Fruit fly (Drosophila melanogaster): ENCODE measurements around the gene Rpt4R.
A peak's percentile ranks its signal among the peaks of the same experiment; 100 is the strongest.

The Rpt4R gene

DNA sequence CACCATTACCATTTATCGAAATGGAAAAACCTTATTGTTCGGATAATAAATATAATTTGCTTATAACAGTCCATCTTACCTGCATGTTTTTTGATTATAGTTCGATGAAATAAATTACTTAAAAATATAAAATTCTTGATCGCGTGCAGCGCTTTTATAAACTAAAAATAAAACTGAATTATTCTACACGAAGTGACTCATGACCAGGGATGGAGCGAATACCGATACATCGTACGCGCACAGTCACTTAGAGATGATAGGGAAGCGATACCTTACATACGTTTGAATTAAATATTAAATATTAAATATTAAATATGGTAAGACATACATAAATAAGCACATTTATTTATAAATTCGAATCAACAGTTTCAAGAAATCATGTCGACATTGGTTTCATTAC lies 51.2 kb downstream of the Rpt4R start, which contains the start of gene viaf (continued):
- TF ChIP-seq dmrt99B (tag; optimal IDR thresholded peaks at IDR 0.05) (no peak), Dref (GFP tag; IDR thresholded peaks at IDR 0.05) (peak; percentile 61), CG30403 (GFP tag; optimal IDR thresholded peaks at IDR 0.05) (peak; percentile 50), Camta (GFP tag; optimal IDR thresholded peaks at IDR 0.05) (no peak), CG4328 (GFP tag; optimal IDR thresholded peaks at IDR 0.05) (peak; percentile 19), HLH3B (GFP tag; IDR thresholded peaks at IDR 0.05) (peak; percentile 42; the same call in 1 of the 2 replicates), odd (GFP tag; optimal IDR thresholded peaks at IDR 0.05) (no peak), insv (GFP tag; optimal IDR thresholded peaks at IDR 0.05) (no peak), hkb (optimal IDR thresholded peaks at IDR 0.05) (no peak), hkb (GFP tag; IDR thresholded peaks at IDR 0.05) (peak; percentile 66), unc-4 (GFP tag; IDR thresholded peaks at IDR 0.05; ENCODE audit: partially characterized antibody) (peak; percentile 91), vfl (GFP tag; optimal IDR thresholded peaks at IDR 0.05) (no peak), Ets65A (GFP tag) (peak; percentile 86), bbx (GFP tag; IDR thresholded peaks at IDR 0.05; ENCODE audit: partially characterized antibody) (peak; percentile 96), lmd (GFP tag; IDR thresholded peaks at IDR 0.05) (peak; percentile 45; the same call in 1 of the 2 replicates), Rfx (GFP tag; IDR thresholded peaks at IDR 0.05) (peak; percentile 77), YL-1 (GFP tag; optimal IDR thresholded peaks at IDR 0.05) (peak; percentile 88), tgo (GFP tag; IDR thresholded peaks at IDR 0.05) (peak; percentile 29; the same call in 2 of the 3 replicates), Xbp1 (GFP tag; optimal IDR thresholded peaks at IDR 0.05) (peak; percentile 78), CG5245 (GFP tag; optimal IDR thresholded peaks at IDR 0.05) (peak; percentile 24), eve (GFP tag; optimal IDR thresholded peaks at IDR 0.05) (no peak), Fer2 (tag; optimal IDR thresholded peaks at IDR 0.05) (peak; percentile 15), kay (GFP tag; optimal IDR thresholded peaks at IDR 0.05) (peak; percentile 99), CG17361 (GFP tag; IDR thresholded peaks at IDR 0.05) (no peak; the same call in 2 of the 3 replicates), Atf-2 (GFP tag; optimal IDR thresholded peaks at IDR 0.05) (no peak), CG8924 (tag; optimal IDR thresholded peaks at IDR 0.05) (peak; percentile 75), CG10462 (GFP tag; optimal IDR thresholded peaks at IDR 0.05) (peak; percentile 23), wek (GFP tag; optimal IDR thresholded peaks at IDR 0.05) (no peak), CG14441 (GFP tag; IDR thresholded peaks at IDR 0.05) (peak; percentile 30), CG4617 (GFP tag; optimal IDR thresholded peaks at IDR 0.05; ENCODE audit: borderline replicate concordance) (peak; percentile 88), BEAF-32 (GFP tag; optimal IDR thresholded peaks at IDR 0.05) (peak; percentile 88), CG1603 (tag; optimal IDR thresholded peaks at IDR 0.05) (no peak), CG2712 (tag; optimal IDR thresholded peaks at IDR 0.05) (peak; percentile 79), CG43689 (GFP tag; IDR thresholded peaks at IDR 0.05) (no peak), CG2120 (GFP tag; optimal IDR thresholded peaks at IDR 0.05) (peak; percentile 62), mld (GFP tag; IDR thresholded peaks at IDR 0.05; ENCODE audit: partially characterized antibody) (peak; percentile 85; the same call in 1 of the 3 replicates), HLH4C (GFP tag; IDR thresholded peaks at IDR 0.05; ENCODE audit: partially characterized antibody) (peak; percentile 86), row (GFP tag; IDR thresholded peaks at IDR 0.05) (peak; percentile 86), phol (tag; optimal IDR thresholded peaks at IDR 0.05) (peak; percentile 69), H2.0 (GFP tag; IDR thresholded peaks at IDR 0.05) (peak; percentile 42; the same call in 1 of the 2 replicates), CG33557 (GFP tag; optimal IDR thresholded peaks at IDR 0.05) (peak; percentile 42), E2f1 (GFP tag; IDR thresholded peaks at IDR 0.05) (peak; percentile 59; the same call in 1 of the 2 replicates), tx (GFP tag; optimal IDR thresholded peaks at IDR 0.05) (no peak), chif (GFP tag; optimal IDR thresholded peaks at IDR 0.05) (no peak), CG17186 (GFP tag; optimal IDR thresholded peaks at IDR 0.05) (peak; percentile 82), inv (GFP tag; IDR thresholded peaks at IDR 0.05; ENCODE audit: partially characterized antibody) (peak; percentile 90), CG10209 (GFP tag; optimal IDR thresholded peaks at IDR 0.05) (peak; percentile 35), Rx (GFP tag; IDR thresholded peaks at IDR 0.05) (no peak), CG7928 (GFP tag; optimal IDR thresholded peaks at IDR 0.05) (peak; percentile 95), CG7963 (GFP tag; IDR thresholded peaks at IDR 0.05; ENCODE audit: partially characterized antibody) (peak; percentile 92), Awh (GFP tag; IDR thresholded peaks at IDR 0.05) (no peak)

Data from whole organism, embryonic.